Fruit fly (Drosophila melanogaster) whole organism, embryonic: Measurements from ENCODE around the gene RpS28-like.

Experiments
- Ada2b ChIP-seq: fragments of 200-800 bp; sonication (Bioruptor generic); IDR thresholded peaks from 2 replicates; pipeline ENCODE4 v1.3.6; 2022; ENCODE audit warnings: missing biosample characterization, missing genetic modification characterization
- CG10147 ChIP-seq: fragments of 200-800 bp; sonication (Bioruptor generic); optimal IDR thresholded peaks from 2 replicates; lab custom pipeline; 2019; ENCODE audit warnings: missing biosample characterization, mild to moderate bottlenecking, missing genetic modification characterization, moderate library complexity
- CG10543 ChIP-seq: fragments of 200-800 bp; sonication (Bioruptor generic); optimal IDR thresholded peaks from 3 replicates; lab custom pipeline; 2017; ENCODE audit warnings: missing biosample characterization, mild to moderate bottlenecking, missing genetic modification characterization, moderate library complexity
- CG11560 ChIP-seq: fragments of 200-800 bp; sonication (Bioruptor generic); IDR thresholded peaks from 3 replicates; pipeline ENCODE4 v1.3.6; 2022; ENCODE audit warnings: missing biosample characterization, missing genetic modification characterization
- CG12219 ChIP-seq: fragments of 200-800 bp; sonication (Bioruptor generic); optimal IDR thresholded peaks from 3 replicates; lab custom pipeline; 2018; ENCODE audit warnings: missing biosample characterization, mild to moderate bottlenecking, missing genetic modification characterization
- CG12299 ChIP-seq: fragments of 200-800 bp; sonication (Bioruptor generic); optimal IDR thresholded peaks from 2 replicates; lab custom pipeline; 2018; ENCODE audit warnings: missing biosample characterization, mild to moderate bottlenecking, missing genetic modification characterization
- CG13624 ChIP-seq: fragments of 200-800 bp; sonication (Bioruptor generic); optimal IDR thresholded peaks from 2 replicates; lab custom pipeline; 2016; ENCODE audit warnings: missing biosample characterization, missing genetic modification characterization
- CG14710 ChIP-seq: fragments of 200-800 bp; sonication (Bioruptor generic); optimal IDR thresholded peaks from 3 replicates; lab custom pipeline; 2019; ENCODE audit warnings: missing biosample characterization, mild to moderate bottlenecking, missing genetic modification characterization, moderate library complexity
- CG15269 ChIP-seq: fragments of 200-800 bp; sonication (Bioruptor generic); optimal IDR thresholded peaks from 2 replicates; lab custom pipeline; 2018; ENCODE audit warnings: missing biosample characterization, mild to moderate bottlenecking, missing genetic modification characterization, moderate library complexity
- CG15696 ChIP-seq: fragments of 200-800 bp; sonication (Bioruptor generic); optimal IDR thresholded peaks from 2 replicates; lab custom pipeline; 2019; ENCODE audit warnings: missing biosample characterization, mild to moderate bottlenecking, missing genetic modification characterization, moderate library complexity
- CG17361 ChIP-seq: fragments of 200-800 bp; sonication (Bioruptor generic); IDR thresholded peaks from 3 replicates; pipeline ENCODE4 v1.3.6; 2022; ENCODE audit warnings: missing biosample characterization, missing genetic modification characterization
- CG17612 ChIP-seq: fragments of 200-800 bp; sonication (Bioruptor generic); IDR thresholded peaks from 2 replicates; pipeline ENCODE4 v1.3.6; 2022; ENCODE audit warnings: missing biosample characterization, missing genetic modification characterization
- CG18599 ChIP-seq: fragments of 200-800 bp; sonication (Bioruptor generic); optimal IDR thresholded peaks from 3 replicates; lab custom pipeline; 2017; ENCODE audit warnings: missing biosample characterization, missing genetic modification characterization, mild to moderate bottlenecking, moderate library complexity, missing genetic modification reagents
- CG30020 ChIP-seq: fragments of 200-800 bp; optimal IDR thresholded peaks from 2 replicates; lab custom pipeline; 2019; ENCODE audit warnings: missing biosample characterization, mild to moderate bottlenecking, missing genetic modification characterization, moderate library complexity
- CG3726 ChIP-seq: fragments of 200-800 bp; sonication (Bioruptor generic); IDR thresholded peaks from 3 replicates; pipeline ENCODE4, ENCODE4 v1.3.6; 2022; ENCODE audit warnings: missing biosample characterization, missing genetic modification characterization
- CG4328 ChIP-seq: fragments of 200-800 bp; sonication (Bioruptor generic); optimal IDR thresholded peaks from 3 replicates; lab custom pipeline; 2017; ENCODE audit warnings: missing biosample characterization, missing genetic modification reagents, missing genetic modification characterization
- CG6689 ChIP-seq: fragments of 200-800 bp; sonication (Bioruptor generic); IDR thresholded peaks from 2 replicates; pipeline ENCODE4 v1.3.6; 2022; ENCODE audit warnings: missing biosample characterization, missing genetic modification characterization
- CG6791 ChIP-seq: fragments of 200-800 bp; sonication (Bioruptor generic); IDR thresholded peaks from 3 replicates; pipeline ENCODE4 v1.3.6; 2022; ENCODE audit warnings: missing biosample characterization, missing genetic modification characterization; ENCODE audit not compliant: partially characterized antibody
- CG7556 ChIP-seq: fragments of 200-800 bp; sonication (Bioruptor generic); optimal IDR thresholded peaks from 2 replicates; lab custom pipeline; 2017; ENCODE audit warnings: missing biosample characterization, mild to moderate bottlenecking, missing genetic modification characterization
- CG8765 ChIP-seq: fragments of 200-800 bp; sonication (Bioruptor generic); IDR thresholded peaks from 2 replicates; pipeline ENCODE4 v1.3.6; 2022; ENCODE audit warnings: missing biosample characterization, missing genetic modification characterization
- CG9817 ChIP-seq: fragments of 200-800 bp; sonication (Bioruptor generic); optimal IDR thresholded peaks from 2 replicates; lab custom pipeline; 2018; ENCODE audit warnings: missing biosample characterization, mild to moderate bottlenecking, missing genetic modification characterization, moderate library complexity
- Gsc ChIP-seq: fragments of 200-800 bp; sonication (Bioruptor generic); IDR thresholded peaks from 2 replicates; pipeline ENCODE4 v1.3.6; 2022; ENCODE audit warnings: missing biosample characterization, missing genetic modification characterization
- HLH3B ChIP-seq: fragments of 200-800 bp; sonication (Bioruptor generic); IDR thresholded peaks from 2 replicates; pipeline ENCODE4 v1.3.6; 2022; ENCODE audit warnings: missing biosample characterization, missing genetic modification characterization
- HmgZ ChIP-seq: fragments of 200-800 bp; sonication (Bioruptor generic); optimal IDR thresholded peaks from 2 replicates; lab custom pipeline; 2018; ENCODE audit warnings: missing biosample characterization, mild to moderate bottlenecking, missing genetic modification characterization
- Hmr ChIP-seq: fragments of 200-800 bp; sonication (Bioruptor generic); optimal IDR thresholded peaks from 3 replicates; lab custom pipeline; 2017; ENCODE audit warnings: mild to moderate bottlenecking, missing biosample characterization, missing genetic modification reagents, missing genetic modification characterization
- Hmx ChIP-seq: fragments of 200-800 bp; sonication (Bioruptor generic); optimal IDR thresholded peaks from 2 replicates; lab custom pipeline; 2016; ENCODE audit warnings: missing biosample characterization, missing genetic modification characterization
- Mes4 ChIP-seq: fragments of 200-800 bp; sonication (Bioruptor generic); optimal IDR thresholded peaks from 2 replicates; lab custom pipeline; 2016; ENCODE audit warnings: missing biosample characterization, missing genetic modification characterization
- NC2α ChIP-seq: fragments of 200-800 bp; sonication (Bioruptor generic); optimal IDR thresholded peaks from 2 replicates; lab custom pipeline; 2016; ENCODE audit warnings: missing biosample characterization, missing genetic modification characterization
- Rfx ChIP-seq: fragments of 200-800 bp; sonication (Bioruptor generic); IDR thresholded peaks from 2 replicates; pipeline ENCODE4 v1.3.6; 2022; ENCODE audit warnings: missing biosample characterization, missing genetic modification characterization
- Scr ChIP-seq: fragments of 200-800 bp; sonication (Bioruptor generic); IDR thresholded peaks from 2 replicates; pipeline ENCODE4 v1.3.6; 2022; ENCODE audit warnings: missing biosample characterization, missing genetic modification characterization; ENCODE audit not compliant: partially characterized antibody
- Sox100B ChIP-seq: fragments of 200-800 bp; sonication (Bioruptor generic); optimal IDR thresholded peaks from 3 replicates; lab custom pipeline; 2018; ENCODE audit warnings: missing biosample characterization, mild to moderate bottlenecking, missing genetic modification characterization
- Xbp1 ChIP-seq: fragments of 200-800 bp; sonication (Bioruptor generic); optimal IDR thresholded peaks from 3 replicates; lab custom pipeline; 2016; ENCODE audit warnings: missing biosample characterization, mild to moderate bottlenecking, missing genetic modification characterization
- ap ChIP-seq: fragments of 200-800 bp; sonication (Bioruptor generic); IDR thresholded peaks from 2 replicates; pipeline ENCODE4 v1.3.6; 2022; ENCODE audit warnings: missing biosample characterization, missing genetic modification characterization
- ato ChIP-seq: fragments of 200-800 bp; sonication (Bioruptor generic); IDR thresholded peaks from 2 replicates; pipeline ENCODE4 v1.3.6; 2022; ENCODE audit warnings: missing biosample characterization, missing genetic modification characterization; ENCODE audit not compliant: partially characterized antibody
- bowl ChIP-seq: fragments of 200-800 bp; sonication (Bioruptor generic); IDR thresholded peaks from 2 replicates; pipeline ENCODE4 v1.3.6; 2022; ENCODE audit warnings: missing biosample characterization, missing genetic modification characterization
- cato ChIP-seq: fragments of 200-800 bp; sonication (Bioruptor generic); optimal IDR thresholded peaks from 2 replicates; lab custom pipeline; 2016; ENCODE audit warnings: missing biosample characterization, missing genetic modification characterization, borderline replicate concordance
- danr ChIP-seq: fragments of 200-800 bp; sonication (Bioruptor generic); IDR thresholded peaks from 2 replicates; pipeline ENCODE4 v1.3.6; 2022; ENCODE audit warnings: missing biosample characterization, missing genetic modification characterization
- fu2 ChIP-seq: fragments of 200-800 bp; sonication (Bioruptor generic); optimal IDR thresholded peaks from 2 replicates; lab custom pipeline; 2016; ENCODE audit warnings: missing biosample characterization, missing genetic modification characterization
- grn ChIP-seq: fragments of 200-800 bp; sonication (Bioruptor generic); optimal IDR thresholded peaks from 3 replicates; lab custom pipeline; 2017; ENCODE audit warnings: missing biosample characterization, missing genetic modification characterization
- insv ChIP-seq, 2 experiments: fragments of 200-800 bp; sonication (Bioruptor generic); optimal IDR thresholded peaks; 3 replicates each; lab custom pipeline; 2016 to 2018; ENCODE audit warnings: missing biosample characterization in 2 of 2, missing genetic modification characterization in 2 of 2
- knrl ChIP-seq: fragments of 200-800 bp; sonication (Bioruptor generic); IDR thresholded peaks from 3 replicates; pipeline ENCODE4 v1.3.6; 2022; ENCODE audit warnings: missing biosample characterization, missing genetic modification characterization; ENCODE audit not compliant: partially characterized antibody
- lbe ChIP-seq: fragments of 200-800 bp; sonication (Bioruptor generic); optimal IDR thresholded peaks from 2 replicates; lab custom pipeline; 2016; ENCODE audit warnings: missing biosample characterization, mild to moderate bottlenecking, missing genetic modification characterization
- pum ChIP-seq: fragments of 200-800 bp; sonication (Bioruptor generic); optimal IDR thresholded peaks from 2 replicates; lab custom pipeline; 2016; ENCODE audit warnings: missing biosample characterization, missing genetic modification characterization
- ro ChIP-seq: fragments of 200-800 bp; sonication (Bioruptor generic); IDR thresholded peaks from 2 replicates; pipeline ENCODE4 v1.3.6; 2022; ENCODE audit warnings: missing biosample characterization, missing genetic modification characterization
- ssp ChIP-seq: fragments of 200-800 bp; sonication (Bioruptor generic); IDR thresholded peaks from 2 replicates; pipeline ENCODE4 v1.3.6; 2022; ENCODE audit warnings: missing biosample characterization, missing genetic modification characterization
- sug ChIP-seq: fragments of 200-800 bp; optimal IDR thresholded peaks from 2 replicates; lab custom pipeline; 2019; ENCODE audit warnings: missing biosample characterization, mild to moderate bottlenecking, missing genetic modification characterization, moderate library complexity
- trh ChIP-seq: fragments of 200-800 bp; sonication (Bioruptor generic); optimal IDR thresholded peaks from 2 replicates; lab custom pipeline; 2016; ENCODE audit warnings: missing biosample characterization, missing genetic modification characterization
- tx ChIP-seq: fragments of 200-800 bp; sonication (Bioruptor generic); optimal IDR thresholded peaks from 2 replicates; lab custom pipeline; 2016; ENCODE audit warnings: missing biosample characterization, missing genetic modification characterization
- yki ChIP-seq: fragments of >200 bp; optimal IDR thresholded peaks from 3 replicates; lab custom pipeline; 2018
- zen ChIP-seq: fragments of 200-800 bp; sonication (Bioruptor generic); optimal IDR thresholded peaks from 3 replicates; lab custom pipeline; 2018; ENCODE audit warnings: missing biosample characterization, mild to moderate bottlenecking, missing genetic modification characterization, moderate library complexity
- zf30C ChIP-seq: fragments of 200-800 bp; sonication (Bioruptor generic); optimal IDR thresholded peaks from 3 replicates; lab custom pipeline; 2018; ENCODE audit warnings: missing biosample characterization, mild to moderate bottlenecking, missing genetic modification characterization
- zfh1 ChIP-seq: fragments of 200-800 bp; sonication (Bioruptor generic); IDR thresholded peaks from 3 replicates; pipeline ENCODE4 v1.3.6; 2022; ENCODE audit warnings: missing biosample characterization, missing genetic modification characterization

Gene RpS28-like

dm6 chr2L:9387240-9387672, 49.3 kb upstream of the RpS28-like start, which contains the start of gene Aldh (continued):
- TF ChIP-seq fu2 (no peak), NC2α (GFP tag; lab: Kevin White, UChicago) (no peak), CG18599 (GFP tag; lab: Kevin White, UChicago) (peak; percentile 50), CG8765 (peak; percentile 31; the same call in 1 of the 2 replicates), CG15696 (tag; lab: Kevin White, UChicago) (no peak), CG13624 (no peak), ro (GFP tag; lab: Robert Waterston, UW) (no peak), zf30C (GFP tag; lab: Kevin White, UChicago) (no peak), CG4328 (GFP tag; lab: Kevin White, UChicago) (peak; percentile 20), CG12219 (no peak), CG14710 (tag; lab: Kevin White, UChicago) (no peak), Gsc (GFP tag; lab: Robert Waterston, UW) (no peak), zen (tag; lab: Kevin White, UChicago) (no peak), Hmr (GFP tag; lab: Kevin White, UChicago) (peak; percentile 54), CG3726 (GFP tag; lab: Robert Waterston, UW) (no peak), Sox100B (GFP tag; lab: Kevin White, UChicago) (peak; percentile 12), bowl (GFP tag; lab: Robert Waterston, UW) (no peak), CG9817 (tag; lab: Kevin White, UChicago) (peak; percentile 44), pum (GFP tag; lab: Kevin White, UChicago) (no peak), CG11560 (tag; lab: Robert Waterston, UW) (no peak), HmgZ (peak; percentile 10), CG10543 (GFP tag; lab: Kevin White, UChicago) (peak; percentile 54), ssp (no peak), tx (GFP tag; lab: Kevin White, UChicago) (no peak), CG10147 (GFP tag; lab: Kevin White, UChicago) (peak; percentile 49), CG12299 (tag; lab: Kevin White, UChicago) (no peak), HLH3B (GFP tag; lab: Robert Waterston, UW) (no peak), lbe (GFP tag; lab: Kevin White, UChicago) (no peak), CG30020 (tag; lab: Kevin White, UChicago) (no peak), Xbp1 (GFP tag; lab: Kevin White, UChicago) (peak; percentile 17), zfh1 (GFP tag; lab: Robert Waterston, UW) (no peak), CG7556 (GFP tag; lab: Kevin White, UChicago) (no peak), trh (no peak), Rfx (peak; percentile 80), sug (tag; lab: Kevin White, UChicago) (peak; percentile 49), grn (no peak), ato (GFP tag; lab: Robert Waterston, UW) (no peak), insv (GFP tag; optimal IDR thresholded peaks at IDR 0.05; lab: Kevin White, UChicago) (no peak), CG17361 (GFP tag; lab: Robert Waterston, UW) (no peak; the same call in 2 of the 3 replicates), CG17612 (GFP tag; lab: Robert Waterston, UW) (no peak), cato (no peak), Mes4 (GFP tag; lab: Kevin White, UChicago) (no peak), ap (GFP tag; lab: Robert Waterston, UW) (no peak), yki (lab: Kevin White, UChicago) (no peak), Hmx (GFP tag; lab: Kevin White, UChicago) (no peak), Scr (no peak), CG6791 (GFP tag; lab: Robert Waterston, UW) (no peak), Ada2b (GFP tag; lab: Robert Waterston, UW) (no peak), knrl (GFP tag; lab: Robert Waterston, UW) (no peak), CG6689 (GFP tag; lab: Robert Waterston, UW) (peak; percentile 40), CG15269 (no peak), danr (GFP tag; lab: Robert Waterston, UW) (no peak)
